Fruit fly (Drosophila melanogaster) whole organism, embryonic: ENCODE results near the gene side-IV.

Source experiments
- Blimp-1 ChIP-seq: fragments of 200-800 bp; sonication (Bioruptor generic); optimal IDR thresholded peaks from 3 replicates; lab custom pipeline; 2018; ENCODE audit warnings: missing biosample characterization, missing genetic modification characterization, mild to moderate bottlenecking, moderate library complexity, missing genetic modification reagents
- CG10979 ChIP-seq: fragments of 200-800 bp; sonication (Bioruptor generic); optimal IDR thresholded peaks from 2 replicates; lab custom pipeline; 2018; ENCODE audit warnings: missing biosample characterization, mild to moderate bottlenecking, missing genetic modification characterization, moderate library complexity
- CG11398 ChIP-seq: fragments of 200-800 bp; sonication (Bioruptor generic); optimal IDR thresholded peaks from 2 replicates; lab custom pipeline; 2016; ENCODE audit warnings: missing biosample characterization, missing genetic modification characterization
- CG11456 ChIP-seq: fragments of 200-800 bp; sonication (Bioruptor generic); IDR thresholded peaks from 3 replicates; pipeline ENCODE4 v1.3.6; 2022; ENCODE audit warnings: missing biosample characterization, missing genetic modification characterization
- CG1233 ChIP-seq: fragments of 200-800 bp; sonication (Bioruptor generic); optimal IDR thresholded peaks from 4 replicates; lab custom pipeline; 2018; ENCODE audit warnings: missing biosample characterization, mild to moderate bottlenecking, missing genetic modification characterization
- CG17328 ChIP-seq: fragments of 200-800 bp; sonication (Bioruptor generic); IDR thresholded peaks from 2 replicates; pipeline ENCODE4 v1.3.6; 2022; ENCODE audit warnings: missing biosample characterization, missing genetic modification characterization
- CG17361 ChIP-seq: fragments of 200-800 bp; sonication (Bioruptor generic); IDR thresholded peaks from 3 replicates; pipeline ENCODE4 v1.3.6; 2022; ENCODE audit warnings: missing biosample characterization, missing genetic modification characterization
- CG18011 ChIP-seq: fragments of 200-800 bp; sonication (Bioruptor generic); optimal IDR thresholded peaks from 2 replicates; lab custom pipeline; 2017; ENCODE audit warnings: missing biosample characterization, missing genetic modification characterization, mild to moderate bottlenecking, moderate library complexity, missing genotype
- CG2678 ChIP-seq: fragments of 200-800 bp; sonication (Bioruptor generic); optimal IDR thresholded peaks from 3 replicates; lab custom pipeline; 2019; ENCODE audit warnings: missing biosample characterization, mild to moderate bottlenecking, missing genetic modification characterization, moderate library complexity
- CG30020 ChIP-seq: fragments of 200-800 bp; optimal IDR thresholded peaks from 2 replicates; lab custom pipeline; 2019; ENCODE audit warnings: missing biosample characterization, mild to moderate bottlenecking, missing genetic modification characterization, moderate library complexity
- CG3065 ChIP-seq: fragments of 200-800 bp; sonication (Bioruptor generic); optimal IDR thresholded peaks from 2 replicates; lab custom pipeline; 2016; ENCODE audit warnings: missing biosample characterization, missing genetic modification characterization
- CG3163 ChIP-seq: fragments of 200-800 bp; sonication (Bioruptor generic); optimal IDR thresholded peaks from 3 replicates; lab custom pipeline; 2016; ENCODE audit warnings: missing biosample characterization, missing genetic modification characterization
- CG34224 ChIP-seq: fragments of 200-800 bp; sonication (Bioruptor generic); IDR thresholded peaks from 3 replicates; pipeline ENCODE4 v1.3.6; 2022; ENCODE audit warnings: missing biosample characterization, missing genetic modification characterization; ENCODE audit not compliant: partially characterized antibody
- CG34376 ChIP-seq: fragments of 200-800 bp; sonication (Bioruptor generic); optimal IDR thresholded peaks from 2 replicates; lab custom pipeline; 2018; ENCODE audit warnings: missing biosample characterization, mild to moderate bottlenecking, missing genetic modification characterization
- CG3995 ChIP-seq: fragments of 200-800 bp; sonication (Bioruptor generic); optimal IDR thresholded peaks from 3 replicates; lab custom pipeline; 2016; ENCODE audit warnings: missing biosample characterization, missing genetic modification characterization
- CG4282 ChIP-seq: fragments of 200-800 bp; sonication (Bioruptor generic); optimal IDR thresholded peaks from 2 replicates; lab custom pipeline; 2016; ENCODE audit warnings: missing biosample characterization, missing genetic modification characterization
- CG4617 ChIP-seq: fragments of 200-800 bp; sonication (Bioruptor generic); optimal IDR thresholded peaks from 3 replicates; lab custom pipeline; 2016; ENCODE audit warnings: missing biosample characterization, missing genetic modification characterization, borderline replicate concordance
- CG6791 ChIP-seq: fragments of 200-800 bp; sonication (Bioruptor generic); IDR thresholded peaks from 3 replicates; pipeline ENCODE4 v1.3.6; 2022; ENCODE audit warnings: missing biosample characterization, missing genetic modification characterization; ENCODE audit not compliant: partially characterized antibody
- CG7928 ChIP-seq: fragments of 200-800 bp; sonication (Bioruptor generic); optimal IDR thresholded peaks from 2 replicates; lab custom pipeline; 2017; ENCODE audit warnings: missing biosample characterization, mild to moderate bottlenecking, missing genetic modification characterization
- CG8089 ChIP-seq: fragments of 200-800 bp; sonication (Bioruptor generic); optimal IDR thresholded peaks from 3 replicates; lab custom pipeline; 2016; ENCODE audit warnings: missing biosample characterization, missing genetic modification characterization
- Dbx ChIP-seq: fragments of 200-800 bp; sonication (Bioruptor generic); IDR thresholded peaks from 3 replicates; pipeline ENCODE4 v1.3.6; 2022; ENCODE audit warnings: missing biosample characterization, missing genetic modification characterization
- H15 ChIP-seq: fragments of 200-800 bp; sonication (Bioruptor generic); IDR thresholded peaks from 3 replicates; pipeline ENCODE4 v1.3.6; 2022; ENCODE audit warnings: missing biosample characterization, missing genetic modification characterization
- H2.0 ChIP-seq: fragments of 200-800 bp; sonication (Bioruptor generic); IDR thresholded peaks from 2 replicates; pipeline ENCODE4 v1.3.6; 2022; ENCODE audit warnings: missing biosample characterization, missing genetic modification characterization
- MTF-1 ChIP-seq: fragments of 200-800 bp; sonication (Bioruptor generic); optimal IDR thresholded peaks from 2 replicates; lab custom pipeline; 2018; ENCODE audit warnings: missing biosample characterization, mild to moderate bottlenecking, missing genetic modification characterization, borderline replicate concordance
- Mrtf ChIP-seq: fragments of 200-800 bp; sonication (Bioruptor generic); IDR thresholded peaks from 3 replicates; pipeline ENCODE4 v1.3.6; 2022; ENCODE audit warnings: missing biosample characterization, missing genetic modification characterization
- Neu2 ChIP-seq: fragments of 200-800 bp; sonication (Bioruptor generic); optimal IDR thresholded peaks from 3 replicates; lab custom pipeline; 2016; ENCODE audit warnings: missing biosample characterization, missing genetic modification characterization, borderline replicate concordance
- Opbp ChIP-seq: fragments of 200-800 bp; sonication (Bioruptor generic); IDR thresholded peaks from 3 replicates; pipeline ENCODE4 v1.3.6; 2022; ENCODE audit warnings: missing biosample characterization, missing genetic modification characterization; ENCODE audit not compliant: partially characterized antibody
- PHDP ChIP-seq: fragments of 200-800 bp; sonication (Bioruptor generic); optimal IDR thresholded peaks from 3 replicates; lab custom pipeline; 2018; ENCODE audit warnings: missing biosample characterization, mild to moderate bottlenecking, missing genetic modification characterization, moderate library complexity
- Ptx1 ChIP-seq: fragments of 200-800 bp; sonication (Bioruptor generic); IDR thresholded peaks from 2 replicates; pipeline ENCODE4 v1.3.6; 2022; ENCODE audit warnings: missing biosample characterization, missing genetic modification characterization
- Spps ChIP-seq: fragments of 200-800 bp; sonication (Bioruptor generic); optimal IDR thresholded peaks from 2 replicates; lab custom pipeline; 2018; ENCODE audit warnings: missing biosample characterization, mild to moderate bottlenecking, missing genetic modification characterization
- Sry-δ ChIP-seq: fragments of 200-800 bp; sonication (Bioruptor generic); optimal IDR thresholded peaks from 2 replicates; lab custom pipeline; 2016; ENCODE audit warnings: missing biosample characterization, missing genetic modification characterization
- Taf1 ChIP-seq: fragments of 200-800 bp; sonication (Bioruptor generic); IDR thresholded peaks from 2 replicates; pipeline ENCODE4 v1.3.6; 2022; ENCODE audit warnings: missing biosample characterization, missing genetic modification characterization
- ash1 ChIP-seq: fragments of 200-800 bp; sonication (Bioruptor generic); optimal IDR thresholded peaks from 2 replicates; lab custom pipeline; 2018; ENCODE audit warnings: missing biosample characterization, mild to moderate bottlenecking, missing genetic modification characterization
- chinmo ChIP-seq: fragments of 200-800 bp; sonication (Bioruptor generic); IDR thresholded peaks from 4 replicates; pipeline ENCODE4 v1.3.6; 2022; ENCODE audit warnings: missing biosample characterization, missing genetic modification characterization; ENCODE audit not compliant: partially characterized antibody
- ci ChIP-seq: fragments of 200-800 bp; sonication (Bioruptor generic); IDR thresholded peaks from 3 replicates; pipeline ENCODE4 v1.3.6; 2022; ENCODE audit warnings: missing biosample characterization, missing genetic modification characterization
- da ChIP-seq: fragments of 200-800 bp; sonication (Bioruptor generic); optimal IDR thresholded peaks from 2 replicates; lab custom pipeline; 2016; ENCODE audit warnings: missing biosample characterization, missing genetic modification characterization
- dmrt11E ChIP-seq: fragments of 200-800 bp; sonication (Bioruptor generic); optimal IDR thresholded peaks from 3 replicates; lab custom pipeline; 2018; ENCODE audit warnings: missing biosample characterization, mild to moderate bottlenecking, missing genetic modification characterization, moderate library complexity
- emc ChIP-seq: fragments of 200-800 bp; sonication (Bioruptor generic); optimal IDR thresholded peaks from 2 replicates; lab custom pipeline; 2016; ENCODE audit warnings: missing biosample characterization, missing genetic modification characterization
- eyg ChIP-seq: fragments of 200-800 bp; sonication (Bioruptor generic); optimal IDR thresholded peaks from 3 replicates; lab custom pipeline; 2016; ENCODE audit warnings: missing biosample characterization, missing genetic modification characterization
- fd96Cb ChIP-seq: fragments of 200-800 bp; sonication (Bioruptor generic); optimal IDR thresholded peaks from 2 replicates; lab custom pipeline; 2018; ENCODE audit warnings: missing biosample characterization, mild to moderate bottlenecking, missing genetic modification characterization, moderate library complexity
- gfzf ChIP-seq: fragments of 200-800 bp; sonication (Bioruptor generic); optimal IDR thresholded peaks from 2 replicates; lab custom pipeline; 2016; ENCODE audit warnings: missing biosample characterization, mild to moderate bottlenecking, missing genetic modification characterization, moderate library complexity
- jumu ChIP-seq: fragments of 200-800 bp; sonication (Bioruptor generic); optimal IDR thresholded peaks from 3 replicates; lab custom pipeline; 2016; ENCODE audit warnings: missing biosample characterization, missing genetic modification characterization
- lab ChIP-seq: fragments of 200-800 bp; sonication (Bioruptor generic); optimal IDR thresholded peaks from 3 replicates; lab custom pipeline; 2017; ENCODE audit warnings: missing biosample characterization, missing genetic modification characterization, mild to moderate bottlenecking, moderate library complexity, missing genetic modification reagents
- lmd ChIP-seq: fragments of 200-800 bp; sonication (Bioruptor generic); IDR thresholded peaks from 2 replicates; pipeline ENCODE4 v1.3.6; 2022; ENCODE audit warnings: missing biosample characterization, missing genetic modification characterization
- sc ChIP-seq, 3 experiments: fragments of >200 bp in 2 of 3; fragments of 200-800 bp in 1 of 3; sonication (Bioruptor generic) in 1 of 3; optimal IDR thresholded peaks; 2 replicates in 2 of 3; 3 replicates in 1 of 3; lab custom pipeline; 2017; ENCODE audit warnings: mild to moderate bottlenecking in 1 of 3, missing biosample characterization in 1 of 3, missing genetic modification characterization in 1 of 3, missing genetic modification reagents in 1 of 3
- sisA ChIP-seq: fragments of 200-800 bp; sonication (Bioruptor generic); IDR thresholded peaks from 2 replicates; pipeline ENCODE4 v1.3.6; 2022; ENCODE audit warnings: missing biosample characterization, missing genetic modification characterization
- tin ChIP-seq: fragments of 200-800 bp; sonication (Bioruptor generic); optimal IDR thresholded peaks from 3 replicates; lab custom pipeline; 2016; ENCODE audit warnings: missing biosample characterization, missing genetic modification characterization
- unc-4 ChIP-seq: fragments of 200-800 bp; sonication (Bioruptor generic); IDR thresholded peaks from 2 replicates; pipeline ENCODE4 v1.3.6; 2022; ENCODE audit warnings: missing biosample characterization, missing genetic modification characterization; ENCODE audit not compliant: partially characterized antibody
- wdn ChIP-seq: fragments of 200-800 bp; sonication (Bioruptor generic); IDR thresholded peaks from 2 replicates; pipeline ENCODE4 v1.3.6; 2022; ENCODE audit warnings: missing biosample characterization, missing genetic modification characterization

side-IV gene

DNA sequence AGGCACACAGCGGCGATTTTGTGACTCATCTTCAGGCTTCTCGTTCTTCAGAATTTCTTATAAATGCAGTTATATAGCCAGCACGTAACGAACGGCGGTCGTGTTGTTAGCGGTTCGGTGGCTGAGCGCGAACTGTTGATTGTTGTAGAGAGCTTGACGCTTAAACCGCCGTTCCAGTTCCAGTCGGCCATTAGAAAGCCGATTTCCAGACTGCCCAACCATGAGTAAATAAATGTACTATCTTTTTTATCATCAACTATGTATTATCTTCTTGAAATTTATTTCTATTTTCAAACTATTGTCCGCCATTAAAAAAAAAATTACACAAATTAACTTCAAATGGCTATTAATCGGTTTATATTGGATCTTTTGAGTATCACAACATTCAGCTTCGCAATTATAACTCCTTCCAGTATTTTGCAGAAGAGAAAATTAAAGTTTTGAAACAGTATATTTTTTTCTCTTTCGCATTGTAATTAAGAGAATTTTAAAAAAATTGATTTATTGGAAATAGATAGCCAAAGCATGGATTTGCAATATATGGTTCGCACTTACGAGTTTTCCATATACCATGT is 48.6 kb upstream of the side-IV start, which contains the start of gene GILT1 (continued):
- TF ChIP-seq CG30020 (tag; lab: Kevin White, UChicago): no peak
- no peak for TF ChIP-seq Sry-δ
- TF ChIP-seq CG3065 (GFP tag; lab: Kevin White, UChicago): no peak
- TF ChIP-seq CG10979 (tag; lab: Kevin White, UChicago): no peak
- no peak for TF ChIP-seq H2.0 (GFP tag; lab: Robert Waterston, UW)
- no peak for TF ChIP-seq CG3995 (GFP tag; lab: Kevin White, UChicago)
- TF ChIP-seq CG3163: peak; percentile 91
- no peak for TF ChIP-seq wdn (GFP tag; lab: Robert Waterston, UW)
- no peak for TF ChIP-seq da (GFP tag; lab: Kevin White, UChicago)
- no peak for TF ChIP-seq CG34224 (GFP tag; lab: Robert Waterston, UW)
- TF ChIP-seq H15 (GFP tag; lab: Robert Waterston, UW): no peak
- TF ChIP-seq PHDP (tag; lab: Kevin White, UChicago): no peak
- no peak for TF ChIP-seq Ptx1 (GFP tag; lab: Robert Waterston, UW)
- TF ChIP-seq MTF-1 (GFP tag; lab: Kevin White, UChicago): no peak
- no peak for TF ChIP-seq CG11456 (GFP tag; lab: Robert Waterston, UW)
- 0 out of 4 replicates have a peak, but pooled peaks have one; percentile 62 for TF ChIP-seq chinmo (GFP tag; lab: Robert Waterston, UW)
- no peak for TF ChIP-seq CG11398 (GFP tag; lab: Kevin White, UChicago)
- no peak for TF ChIP-seq Taf1 (GFP tag; lab: Robert Waterston, UW)
- TF ChIP-seq sisA (GFP tag; lab: Robert Waterston, UW): no peak
- no peak for TF ChIP-seq CG6791 (GFP tag; lab: Robert Waterston, UW)
- no peak for TF ChIP-seq lab (GFP tag; lab: Kevin White, UChicago)
- TF ChIP-seq CG17328 (GFP tag; lab: Robert Waterston, UW): 0 out of 2 replicates have a peak, but pooled peaks have one; percentile 13
- no peak for TF ChIP-seq fd96Cb (tag; lab: Kevin White, UChicago)
- TF ChIP-seq Blimp-1 (GFP tag; lab: Kevin White, UChicago): no peak
- peak; percentile 96 for TF ChIP-seq CG18011 (GFP tag; lab: Kevin White, UChicago)
- no peak for TF ChIP-seq Mrtf (GFP tag; lab: Robert Waterston, UW)
- TF ChIP-seq CG17361 (GFP tag; lab: Robert Waterston, UW): no peak
- no peak for TF ChIP-seq sc (optimal IDR thresholded peaks at IDR 0.05; lab: Kevin White, UChicago)
- no peak for TF ChIP-seq sc (GFP tag; optimal IDR thresholded peaks at IDR 0.05; lab: Kevin White, UChicago)
- no peak for TF ChIP-seq CG1233
- no peak for TF ChIP-seq Neu2 (GFP tag; lab: Kevin White, UChicago)
- TF ChIP-seq lmd: no peak
- peak; percentile 49 for TF ChIP-seq gfzf (GFP tag; lab: Kevin White, UChicago)
- TF ChIP-seq emc (GFP tag; lab: Kevin White, UChicago): no peak
- no peak for TF ChIP-seq CG4617
- TF ChIP-seq ash1: no peak
- TF ChIP-seq CG4282 (GFP tag; lab: Kevin White, UChicago): no peak
- peak; percentile 7 for TF ChIP-seq CG2678 (tag; lab: Kevin White, UChicago)
- TF ChIP-seq Opbp (GFP tag; lab: Robert Waterston, UW): no peak
- no peak for TF ChIP-seq dmrt11E (tag; lab: Kevin White, UChicago)
- no peak for TF ChIP-seq CG7928 (GFP tag; lab: Kevin White, UChicago)
- peak; percentile 26; the same call in 1 of the 3 replicates for TF ChIP-seq ci
- TF ChIP-seq unc-4 (GFP tag; lab: Robert Waterston, UW): 0 out of 2 replicates have a peak, but pooled peaks have one; percentile 16
- TF ChIP-seq Spps (tag; lab: Kevin White, UChicago): no peak
- no peak for TF ChIP-seq Dbx
- no peak for TF ChIP-seq CG8089 (GFP tag; lab: Kevin White, UChicago)
- no peak for TF ChIP-seq jumu
- TF ChIP-seq CG34376 (GFP tag; lab: Kevin White, UChicago): no peak
- no peak for TF ChIP-seq eyg
- TF ChIP-seq tin: no peak
